Fruit fly (Drosophila melanogaster) whole organism, embryonic: ENCODE data around the gene Spase25.

Experiments used
- ATbp ChIP-seq: fragments of 200-800 bp; sonication (Bioruptor generic); optimal IDR thresholded peaks from 2 replicates; lab custom pipeline; 2017; ENCODE audit warnings: missing biosample characterization, mild to moderate bottlenecking, missing genetic modification characterization, missing genetic modification reagents
- Bdp1 ChIP-seq: fragments of 200-800 bp; sonication (Bioruptor generic); optimal IDR thresholded peaks from 3 replicates; lab custom pipeline; 2016; ENCODE audit warnings: missing biosample characterization, missing genetic modification characterization
- CG11398 ChIP-seq: fragments of 200-800 bp; sonication (Bioruptor generic); optimal IDR thresholded peaks from 2 replicates; lab custom pipeline; 2016; ENCODE audit warnings: missing biosample characterization, missing genetic modification characterization
- CG12299 ChIP-seq: fragments of 200-800 bp; sonication (Bioruptor generic); optimal IDR thresholded peaks from 2 replicates; lab custom pipeline; 2018; ENCODE audit warnings: missing biosample characterization, mild to moderate bottlenecking, missing genetic modification characterization
- CG1233 ChIP-seq: fragments of 200-800 bp; sonication (Bioruptor generic); optimal IDR thresholded peaks from 4 replicates; lab custom pipeline; 2018; ENCODE audit warnings: missing biosample characterization, mild to moderate bottlenecking, missing genetic modification characterization
- CG12744 ChIP-seq: fragments of 200-800 bp; sonication (Bioruptor generic); optimal IDR thresholded peaks from 2 replicates; lab custom pipeline; 2016; ENCODE audit warnings: missing biosample characterization, missing genetic modification characterization
- CG13894 ChIP-seq: fragments of 200-800 bp; sonication (Bioruptor generic); optimal IDR thresholded peaks from 3 replicates; lab custom pipeline; 2018; ENCODE audit warnings: missing biosample characterization, mild to moderate bottlenecking, missing genetic modification characterization, moderate library complexity
- CG15696 ChIP-seq: fragments of 200-800 bp; sonication (Bioruptor generic); optimal IDR thresholded peaks from 2 replicates; lab custom pipeline; 2019; ENCODE audit warnings: missing biosample characterization, mild to moderate bottlenecking, missing genetic modification characterization, moderate library complexity
- CG1647 ChIP-seq: fragments of 200-800 bp; sonication (Bioruptor generic); optimal IDR thresholded peaks from 3 replicates; lab custom pipeline; 2016; ENCODE audit warnings: missing biosample characterization, missing genetic modification characterization
- CG17912 ChIP-seq: fragments of 200-800 bp; sonication (Bioruptor generic); optimal IDR thresholded peaks from 2 replicates; lab custom pipeline; 2018; ENCODE audit warnings: missing biosample characterization, mild to moderate bottlenecking, missing genetic modification characterization
- CG1792 ChIP-seq: fragments of 200-800 bp; sonication (Bioruptor generic); optimal IDR thresholded peaks from 2 replicates; lab custom pipeline; 2016; ENCODE audit warnings: missing biosample characterization, missing genetic modification characterization
- CG18599 ChIP-seq: fragments of 200-800 bp; sonication (Bioruptor generic); optimal IDR thresholded peaks from 3 replicates; lab custom pipeline; 2017; ENCODE audit warnings: missing biosample characterization, missing genetic modification characterization, mild to moderate bottlenecking, moderate library complexity, missing genetic modification reagents
- CG32767 ChIP-seq: fragments of 200-800 bp; sonication (Bioruptor generic); IDR thresholded peaks from 2 replicates; pipeline ENCODE4 v1.3.6; 2022; ENCODE audit warnings: missing biosample characterization, missing genetic modification characterization
- CG4360 ChIP-seq: fragments of 200-800 bp; sonication (Bioruptor generic); IDR thresholded peaks from 2 replicates; pipeline ENCODE4 v1.3.6; 2022; ENCODE audit warnings: missing biosample characterization, missing genetic modification characterization
- CG6254 ChIP-seq: fragments of 200-800 bp; sonication (Bioruptor generic); optimal IDR thresholded peaks from 3 replicates; lab custom pipeline; 2017; ENCODE audit warnings: mild to moderate bottlenecking, missing biosample characterization, missing genetic modification reagents, missing genetic modification characterization
- CG7271 ChIP-seq: fragments of 200-800 bp; sonication (Bioruptor generic); optimal IDR thresholded peaks from 2 replicates; lab custom pipeline; 2018; ENCODE audit warnings: missing biosample characterization, mild to moderate bottlenecking, missing genetic modification characterization, moderate library complexity
- CG7963 ChIP-seq: fragments of 200-800 bp; sonication (Bioruptor generic); IDR thresholded peaks from 3 replicates; pipeline ENCODE4 v1.3.6; 2022; ENCODE audit warnings: missing biosample characterization, missing genetic modification characterization; ENCODE audit not compliant: partially characterized antibody
- CG8388 ChIP-seq: fragments of 200-800 bp; sonication (Bioruptor generic); optimal IDR thresholded peaks from 2 replicates; lab custom pipeline; 2019; ENCODE audit warnings: missing biosample characterization, mild to moderate bottlenecking, missing genetic modification characterization, moderate library complexity
- CrebB ChIP-seq: fragments of 200-800 bp; sonication (Bioruptor generic); optimal IDR thresholded peaks from 3 replicates; lab custom pipeline; 2018; ENCODE audit warnings: missing biosample characterization, mild to moderate bottlenecking, missing genetic modification characterization
- D19A ChIP-seq: fragments of 200-800 bp; optimal IDR thresholded peaks from 3 replicates; lab custom pipeline; 2019; ENCODE audit warnings: missing biosample characterization, mild to moderate bottlenecking, missing genetic modification characterization, moderate library complexity
- D19B ChIP-seq: fragments of 200-800 bp; sonication (Bioruptor generic); optimal IDR thresholded peaks from 2 replicates; lab custom pipeline; 2017; ENCODE audit warnings: missing biosample characterization, mild to moderate bottlenecking, missing genetic modification characterization
- Fer2 ChIP-seq: fragments of 200-800 bp; sonication (Bioruptor generic); optimal IDR thresholded peaks from 2 replicates; lab custom pipeline; 2018; ENCODE audit warnings: missing biosample characterization, mild to moderate bottlenecking, missing genetic modification characterization, moderate library complexity
- Gug ChIP-seq: fragments of 200-800 bp; sonication (Bioruptor generic); IDR thresholded peaks from 4 replicates; pipeline ENCODE4 v1.3.6; 2022; ENCODE audit warnings: missing biosample characterization, missing genetic modification characterization
- H2.0 ChIP-seq: fragments of 200-800 bp; sonication (Bioruptor generic); IDR thresholded peaks from 2 replicates; pipeline ENCODE4 v1.3.6; 2022; ENCODE audit warnings: missing biosample characterization, missing genetic modification characterization
- HLHmδ ChIP-seq: fragments of 200-800 bp; sonication (Bioruptor generic); optimal IDR thresholded peaks from 2 replicates; lab custom pipeline; 2018; ENCODE audit warnings: missing biosample characterization, mild to moderate bottlenecking, missing genetic modification characterization, moderate library complexity
- Lhr ChIP-seq: fragments of 200-800 bp; sonication (Bioruptor generic); optimal IDR thresholded peaks from 3 replicates; lab custom pipeline; 2017; ENCODE audit warnings: mild to moderate bottlenecking, missing biosample characterization, missing genetic modification reagents, missing genetic modification characterization
- Optix ChIP-seq: fragments of 200-800 bp; sonication (Bioruptor generic); IDR thresholded peaks from 3 replicates; pipeline ENCODE4 v1.3.6; 2022; ENCODE audit warnings: missing biosample characterization, missing genetic modification characterization
- Ptx1 ChIP-seq: fragments of 200-800 bp; sonication (Bioruptor generic); IDR thresholded peaks from 2 replicates; pipeline ENCODE4 v1.3.6; 2022; ENCODE audit warnings: missing biosample characterization, missing genetic modification characterization
- Trl ChIP-seq, 3 experiments: fragments of >200 bp in 2 of 3; fragments of 200-800 bp in 1 of 3; sonication (Bioruptor generic) in 1 of 3; optimal IDR thresholded peaks; 2 replicates in 1 of 3; 3 replicates in 2 of 3; lab custom pipeline; 2016 to 2017; ENCODE audit warnings: missing biosample characterization in 1 of 3, missing genetic modification characterization in 1 of 3
- bigmax ChIP-seq: fragments of 200-800 bp; sonication (Bioruptor generic); optimal IDR thresholded peaks from 2 replicates; lab custom pipeline; 2018; ENCODE audit warnings: missing biosample characterization, mild to moderate bottlenecking, missing genetic modification characterization
- btn ChIP-seq: fragments of 200-800 bp; sonication (Bioruptor generic); optimal IDR thresholded peaks from 2 replicates; lab custom pipeline; 2016; ENCODE audit warnings: missing biosample characterization, missing genetic modification characterization
- caup ChIP-seq: fragments of 200-800 bp; sonication (Bioruptor generic); optimal IDR thresholded peaks from 3 replicates; lab custom pipeline; 2017; ENCODE audit warnings: missing biosample characterization, mild to moderate bottlenecking, missing genetic modification characterization, moderate library complexity; ENCODE audit not compliant: severe bottlenecking
- ci ChIP-seq: fragments of 200-800 bp; sonication (Bioruptor generic); IDR thresholded peaks from 3 replicates; pipeline ENCODE4 v1.3.6; 2022; ENCODE audit warnings: missing biosample characterization, missing genetic modification characterization
- corto ChIP-seq: fragments of 200-800 bp; sonication (Bioruptor generic); optimal IDR thresholded peaks from 2 replicates; lab custom pipeline; 2016; ENCODE audit warnings: missing biosample characterization, mild to moderate bottlenecking, missing genetic modification characterization, moderate library complexity
- crc ChIP-seq: fragments of 200-800 bp; sonication (Bioruptor generic); optimal IDR thresholded peaks from 2 replicates; lab custom pipeline; 2016; ENCODE audit warnings: missing biosample characterization, missing genetic modification characterization
- dan ChIP-seq: fragments of 200-800 bp; sonication (Bioruptor generic); IDR thresholded peaks from 2 replicates; pipeline ENCODE4 v1.3.6; 2022; ENCODE audit warnings: missing biosample characterization, missing genetic modification characterization
- dpn ChIP-seq, 2 experiments: fragments of 200-800 bp; sonication (Bioruptor generic); optimal IDR thresholded peaks; 3 replicates each; lab custom pipeline; 2016; ENCODE audit warnings: missing biosample characterization in 2 of 2, missing genetic modification characterization in 2 of 2
- dysf ChIP-seq: fragments of 200-800 bp; sonication (Bioruptor generic); IDR thresholded peaks from 3 replicates; pipeline ENCODE4 v1.3.6; 2022; ENCODE audit warnings: missing biosample characterization, missing genetic modification characterization
- esg ChIP-seq: fragments of 200-800 bp; sonication (Bioruptor generic); conservative IDR thresholded peaks from 2 replicates; pipeline ENCODE4 v1.3.6; 2022; ENCODE audit warnings: missing biosample characterization, missing genetic modification characterization
- eyg ChIP-seq: fragments of 200-800 bp; sonication (Bioruptor generic); optimal IDR thresholded peaks from 3 replicates; lab custom pipeline; 2016; ENCODE audit warnings: missing biosample characterization, missing genetic modification characterization
- lmd ChIP-seq: fragments of 200-800 bp; sonication (Bioruptor generic); IDR thresholded peaks from 2 replicates; pipeline ENCODE4 v1.3.6; 2022; ENCODE audit warnings: missing biosample characterization, missing genetic modification characterization
- mld ChIP-seq: fragments of 200-800 bp; sonication (Bioruptor generic); IDR thresholded peaks from 3 replicates; pipeline ENCODE4 v1.3.6; 2022; ENCODE audit warnings: missing biosample characterization, missing genetic modification characterization; ENCODE audit not compliant: partially characterized antibody
- p53 ChIP-seq: fragments of 200-800 bp; sonication (Bioruptor generic); optimal IDR thresholded peaks from 2 replicates; lab custom pipeline; 2016; ENCODE audit warnings: missing biosample characterization, missing genetic modification characterization
- pho ChIP-seq: fragments of 200-800 bp; sonication (Bioruptor generic); optimal IDR thresholded peaks from 2 replicates; lab custom pipeline; 2016; ENCODE audit warnings: missing biosample characterization, missing genetic modification characterization
- prd ChIP-seq, 3 experiments: fragments of >200 bp in 2 of 3; fragments of 200-800 bp in 1 of 3; sonication (Bioruptor generic) in 1 of 3; optimal IDR thresholded peaks in 2 of 3; IDR thresholded peaks in 1 of 3; 2 replicates in 2 of 3; 3 replicates in 1 of 3; pipeline versions ENCODE4 v1.3.6 to Lab custom; 2017 to 2022; ENCODE audit warnings: missing biosample characterization in 1 of 3, missing genetic modification characterization in 1 of 3
- pum ChIP-seq: fragments of 200-800 bp; sonication (Bioruptor generic); optimal IDR thresholded peaks from 2 replicates; lab custom pipeline; 2016; ENCODE audit warnings: missing biosample characterization, missing genetic modification characterization
- slbo ChIP-seq: fragments of 200-800 bp; sonication (Bioruptor generic); IDR thresholded peaks from 2 replicates; pipeline ENCODE4 v1.3.6; 2022; ENCODE audit warnings: missing biosample characterization, missing genetic modification characterization
- sob ChIP-seq: fragments of 200-800 bp; sonication (Bioruptor generic); IDR thresholded peaks from 2 replicates; pipeline ENCODE4 v1.3.6; 2022; ENCODE audit warnings: missing biosample characterization, missing genetic modification characterization
- toy ChIP-seq: fragments of 200-800 bp; sonication (Bioruptor generic); IDR thresholded peaks from 2 replicates; pipeline ENCODE4 v1.3.6; 2022; ENCODE audit warnings: missing biosample characterization, missing genetic modification characterization
- wor ChIP-seq: fragments of 200-800 bp; sonication (Bioruptor generic); IDR thresholded peaks from 2 replicates; pipeline ENCODE4 v1.3.6; 2022; ENCODE audit warnings: missing biosample characterization, missing genetic modification characterization

The Spase25 gene

DNA sequence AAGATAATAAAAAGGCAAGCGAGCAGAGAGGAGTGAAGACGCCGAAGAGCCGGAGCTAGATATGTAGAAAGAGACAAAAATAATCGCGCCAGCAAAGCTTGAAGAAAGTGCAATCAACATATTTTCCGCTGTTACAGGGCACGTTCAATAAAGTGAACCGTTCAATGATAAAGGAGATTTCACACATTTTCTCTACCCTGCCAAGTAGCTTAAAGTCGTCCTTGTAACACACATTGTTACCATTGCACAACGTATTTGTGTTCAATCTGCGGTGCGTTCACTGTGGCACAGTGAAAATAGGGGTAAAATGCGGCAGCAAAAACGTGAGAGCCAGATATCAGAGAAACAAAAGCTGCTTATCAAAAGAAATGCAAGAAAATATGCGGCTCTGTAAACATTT is 14.4 kb downstream of the Spase25 start (continued):
- TF ChIP-seq Ptx1 (GFP tag; lab: Robert Waterston, UW) (peak; percentile 40; the same call in 1 of the 2 replicates), CG12744 (GFP tag; lab: Kevin White, UChicago) (no peak), dan (GFP tag; lab: Robert Waterston, UW) (no peak), Lhr (GFP tag; lab: Kevin White, UChicago) (no peak), CG32767 (GFP tag; lab: Robert Waterston, UW) (no peak), Trl (optimal IDR thresholded peaks at IDR 0.05; lab: Kevin White, UChicago) (no peak), Trl (GFP tag; optimal IDR thresholded peaks at IDR 0.05; lab: Kevin White, UChicago) (peak; percentile 53), CG1647 (GFP tag; lab: Kevin White, UChicago) (peak; percentile 35), prd (optimal IDR thresholded peaks at IDR 0.05; lab: Kevin White, UChicago) (no peak), prd (GFP tag; IDR thresholded peaks at IDR 0.05; lab: Robert Waterston, UW) (peak; percentile 62; the same call in 2 of the 3 replicates), CG1233 (GFP tag; lab: Kevin White, UChicago) (no peak), ATbp (GFP tag; lab: Kevin White, UChicago) (peak; percentile 73), sob (GFP tag; lab: Robert Waterston, UW) (0 out of 2 replicates have a peak, but pooled peaks have one; percentile 13), HLHmδ (GFP tag; lab: Kevin White, UChicago) (no peak), p53 (GFP tag; lab: Kevin White, UChicago) (no peak), CG6254 (GFP tag; lab: Kevin White, UChicago) (no peak), CG7963 (GFP tag; lab: Robert Waterston, UW) (no peak), CG13894 (tag; lab: Kevin White, UChicago) (no peak), pum (GFP tag; lab: Kevin White, UChicago) (peak; percentile 31), bigmax (no peak), eyg (GFP tag; lab: Kevin White, UChicago) (no peak), wor (GFP tag; lab: Robert Waterston, UW) (0 out of 2 replicates have a peak, but pooled peaks have one; percentile 27), Gug (GFP tag; lab: Robert Waterston, UW) (peak; percentile 53; the same call in 3 of the 4 replicates), caup (GFP tag; lab: Kevin White, UChicago) (no peak), CG11398 (no peak), Bdp1 (GFP tag; lab: Kevin White, UChicago) (no peak), mld (GFP tag; lab: Robert Waterston, UW) (no peak), slbo (GFP tag; lab: Robert Waterston, UW) (peak; percentile 61), ci (GFP tag; lab: Robert Waterston, UW) (peak; percentile 80), esg (GFP tag; lab: Robert Waterston, UW) (0 out of 2 replicates have a peak, but pooled peaks have one; percentile 13), lmd (GFP tag; lab: Robert Waterston, UW) (peak; percentile 51), dysf (GFP tag; lab: Robert Waterston, UW) (peak; percentile 34; the same call in 1 of the 3 replicates), H2.0 (GFP tag; lab: Robert Waterston, UW) (no peak; the same call in 1 of the 2 replicates), CG18599 (GFP tag; lab: Kevin White, UChicago) (peak; percentile 33), D19B (no peak), D19A (tag; lab: Kevin White, UChicago) (peak; percentile 22), toy (GFP tag; lab: Robert Waterston, UW) (no peak), CrebB (no peak), CG12299 (tag; lab: Kevin White, UChicago) (no peak), dpn (GFP tag; optimal IDR thresholded peaks at IDR 0.05; lab: Kevin White, UChicago) (peak; percentile 33 to 57), CG1792 (GFP tag; lab: Kevin White, UChicago) (no peak), btn (GFP tag; lab: Kevin White, UChicago) (no peak), Fer2 (tag; lab: Kevin White, UChicago) (no peak), CG4360 (GFP tag; lab: Robert Waterston, UW) (no peak), CG17912 (GFP tag; lab: Kevin White, UChicago) (no peak), crc (GFP tag; lab: Kevin White, UChicago) (no peak), CG7271 (tag; lab: Kevin White, UChicago) (no peak), Optix (GFP tag; lab: Robert Waterston, UW) (0 out of 3 replicates have a peak, but pooled peaks have one; percentile 16), pho (GFP tag; lab: Kevin White, UChicago) (no peak), corto (GFP tag; lab: Kevin White, UChicago) (no peak), CG15696 (tag; lab: Kevin White, UChicago) (no peak), CG8388 (GFP tag; lab: Kevin White, UChicago) (peak; percentile 28)
